Fruit fly (Drosophila melanogaster): Measurements from ENCODE around the gene mus201.

mus201 gene

DNA sequence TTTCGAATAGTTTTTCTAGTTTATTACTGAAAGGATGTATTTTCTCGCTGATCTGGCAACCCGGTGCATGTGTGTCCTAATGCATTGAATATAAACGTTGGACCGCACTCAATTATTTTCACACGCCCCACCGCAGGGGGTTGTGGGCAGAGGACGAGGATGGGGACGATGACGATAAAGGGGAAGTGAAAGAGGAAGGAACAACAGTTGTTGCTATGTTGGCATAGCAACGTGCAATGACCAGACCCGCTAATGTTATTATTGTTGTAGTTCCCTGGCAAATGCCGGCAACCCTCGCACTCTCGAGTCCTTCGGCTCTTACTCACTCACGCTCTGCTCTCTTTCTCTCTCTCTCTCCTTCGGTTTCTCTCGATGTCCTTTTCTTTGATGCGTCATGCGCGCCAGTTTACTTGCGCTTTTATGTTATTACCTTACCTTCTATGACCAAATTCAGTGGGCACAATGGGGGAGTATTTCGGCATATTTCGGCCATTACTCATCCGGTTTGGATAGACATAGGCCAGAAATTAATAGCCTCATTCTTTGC is 13.2 kb upstream of the mus201 start:
- TF ChIP-seq psq (optimal IDR thresholded peaks at IDR 0.05) (no peak), CG8478 (optimal IDR thresholded peaks at IDR 0.05) (no peak), Dll (optimal IDR thresholded peaks at IDR 0.05) (no peak), pan (optimal IDR thresholded peaks at IDR 0.05) (no peak), usp (GFP tag; optimal IDR thresholded peaks at IDR 0.05) (no peak)

DNA sequence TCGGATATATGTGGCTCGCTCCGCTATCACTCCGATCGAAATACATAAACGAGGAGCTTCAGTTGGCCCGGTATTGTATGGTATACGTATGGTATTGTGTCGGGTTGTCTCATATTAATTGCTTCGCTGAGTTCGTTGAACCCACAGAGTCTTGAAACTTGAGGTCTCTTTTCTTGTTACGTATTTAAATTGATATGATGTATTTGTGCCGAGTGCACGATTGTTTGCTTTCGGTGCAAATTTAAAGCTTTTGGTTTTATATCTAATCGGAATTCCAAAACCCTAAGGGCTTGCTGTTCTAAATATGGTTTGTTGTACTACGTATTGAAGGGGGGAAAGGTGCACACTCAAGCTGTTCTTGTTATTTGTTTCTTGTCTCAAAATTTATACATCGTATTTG is 12.8 kb upstream of the mus201 start:
- TF ChIP-seq EcR (GFP tag; optimal IDR thresholded peaks at IDR 0.05): peak in 1 of 2 experiments; percentile 20
- TF ChIP-seq usp (GFP tag; optimal IDR thresholded peaks at IDR 0.05): no peak
- no peak for TF ChIP-seq pan (optimal IDR thresholded peaks at IDR 0.05)
- no peak for TF ChIP-seq Dll (optimal IDR thresholded peaks at IDR 0.05)

DNA sequence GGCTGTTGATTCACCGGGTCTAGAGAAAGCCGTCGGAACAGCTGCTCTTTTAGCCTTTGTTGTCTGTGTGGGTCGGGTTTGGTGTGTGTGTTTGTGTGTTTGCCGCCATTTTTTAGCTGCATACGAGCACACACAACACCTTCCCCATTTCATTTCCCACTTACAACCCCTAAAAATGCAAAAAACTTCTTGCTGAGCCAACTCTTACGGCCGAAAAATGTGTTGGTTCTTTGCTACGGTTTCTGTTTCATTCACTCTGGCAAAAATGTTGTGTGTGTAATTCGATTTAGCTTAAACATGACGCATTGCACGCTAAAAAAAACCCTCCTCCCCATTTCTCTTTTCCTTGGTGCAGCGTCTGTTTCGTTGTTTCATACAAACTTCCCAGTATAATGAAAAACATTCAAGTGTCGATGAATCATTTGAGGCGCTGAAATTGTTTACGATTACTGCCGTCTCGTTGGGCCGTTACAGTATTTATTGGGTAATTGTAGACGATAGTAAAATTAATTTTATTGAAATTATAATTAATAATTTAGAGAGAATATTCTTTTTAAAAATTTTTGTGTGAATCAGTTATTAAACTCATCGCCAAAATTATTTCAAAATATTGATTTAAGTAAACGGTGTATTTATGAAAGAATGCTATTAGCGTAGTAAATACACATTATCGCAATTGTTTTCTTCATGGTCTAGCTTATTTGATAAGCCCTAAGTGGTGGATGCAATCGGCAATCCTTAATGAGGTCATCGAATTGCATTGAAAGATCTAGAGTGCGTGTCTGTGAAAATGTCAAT is 11.8 kb upstream of the mus201 start:
- TF ChIP-seq EcR (GFP tag; optimal IDR thresholded peaks at IDR 0.05) (no peak), Dll (optimal IDR thresholded peaks at IDR 0.05) (no peak), psq (optimal IDR thresholded peaks at IDR 0.05) (no peak), CG8478 (optimal IDR thresholded peaks at IDR 0.05) (no peak), pan (optimal IDR thresholded peaks at IDR 0.05) (no peak)

DNA sequence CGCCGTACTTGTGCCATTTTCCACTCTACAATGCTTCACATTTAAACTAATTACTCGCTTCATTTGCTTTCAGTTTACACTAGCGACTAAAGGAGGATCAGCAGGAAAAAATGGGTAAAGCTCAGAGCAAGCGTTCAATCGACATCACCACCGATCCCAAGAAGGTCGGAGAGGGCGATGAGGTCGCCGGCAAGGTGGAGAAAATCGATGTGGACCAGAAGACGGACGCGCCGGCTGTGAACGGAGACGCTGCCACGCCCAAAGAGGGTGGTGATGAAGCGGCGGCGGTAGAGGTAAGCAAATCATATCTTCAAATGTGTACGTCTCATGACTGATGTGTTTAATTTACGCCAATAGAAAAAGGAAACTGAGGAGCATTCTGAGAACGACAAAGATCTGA is 11.2 kb upstream of the mus201 start:
- TF ChIP-seq EcR (GFP tag; optimal IDR thresholded peaks at IDR 0.05) (no peak), pan (optimal IDR thresholded peaks at IDR 0.05) (no peak), psq (optimal IDR thresholded peaks at IDR 0.05) (no peak)

DNA sequence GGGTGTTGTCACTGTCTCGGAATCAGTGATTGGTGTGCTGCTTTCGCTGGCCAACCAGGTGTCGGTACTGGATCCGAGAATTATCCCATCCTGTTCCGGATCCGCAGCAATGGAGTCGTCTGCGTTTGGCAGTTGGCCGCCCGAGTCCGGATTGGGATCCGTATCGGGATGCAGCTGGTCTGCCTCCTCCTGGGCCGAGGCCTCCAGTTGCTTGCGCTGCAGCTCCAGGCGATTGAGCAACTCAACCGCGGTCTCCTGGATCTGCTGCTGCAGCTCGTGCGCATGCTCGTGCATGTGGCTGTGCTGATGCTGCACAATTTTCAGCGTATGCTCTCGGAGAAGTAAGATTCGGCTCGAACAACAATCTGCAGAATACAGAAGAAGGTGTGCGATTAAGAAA is 5.8 kb upstream of the mus201 start:
- TF ChIP-seq EcR (GFP tag; optimal IDR thresholded peaks at IDR 0.05): no peak

DNA sequence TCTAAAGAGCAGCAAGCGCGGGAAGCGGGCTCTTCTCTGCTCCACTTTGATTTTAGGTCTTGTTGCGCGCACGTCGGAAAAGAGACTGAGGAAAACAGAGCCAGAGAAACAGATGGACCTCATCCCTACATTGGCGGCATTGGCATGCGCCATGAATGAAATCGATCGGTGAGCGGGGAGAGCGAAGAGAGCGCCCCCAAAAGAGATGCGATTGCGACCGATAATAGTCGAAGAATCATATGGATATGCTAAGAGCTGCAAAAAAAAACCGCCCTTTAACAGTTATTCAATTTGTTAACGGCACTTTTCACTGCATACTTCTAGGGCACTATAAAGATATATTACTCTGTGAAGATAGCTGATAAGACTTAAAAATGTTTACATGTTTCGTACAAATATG is 4.5 kb upstream of the mus201 start, which contains the start of gene grk:
grk (minus strand) TSS at position 87 of the 400 bp plus-strand sequence.
- TF ChIP-seq psq (optimal IDR thresholded peaks at IDR 0.05) (no peak), Dll (optimal IDR thresholded peaks at IDR 0.05) (no peak), usp (GFP tag; optimal IDR thresholded peaks at IDR 0.05) (no peak), CG8478 (optimal IDR thresholded peaks at IDR 0.05) (no peak), pan (optimal IDR thresholded peaks at IDR 0.05) (no peak), EcR (GFP tag; optimal IDR thresholded peaks at IDR 0.05) (no peak)

DNA sequence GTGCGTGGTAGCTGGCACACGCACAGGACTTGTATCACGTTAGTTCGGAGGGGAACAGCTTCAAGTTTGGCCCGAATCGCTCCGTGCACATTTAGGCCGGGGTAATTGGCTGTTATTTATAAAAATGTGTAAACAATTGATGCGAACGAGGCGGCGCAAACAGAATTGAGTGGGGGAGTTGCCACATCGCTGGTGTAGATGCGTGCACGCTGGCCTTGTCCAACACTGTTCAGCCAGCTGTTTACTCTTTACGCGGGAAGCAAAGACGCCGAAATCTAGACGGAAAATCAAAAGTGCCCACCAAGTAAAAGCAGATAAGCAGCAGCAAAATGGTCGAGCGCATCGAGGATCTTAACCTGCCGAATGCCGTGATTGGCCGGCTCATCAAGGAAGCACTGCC is 793 bp upstream of the mus201 start, which contains the start of the genes D12 and Chrac-14:
D12 (minus strand) TSS at position 190 of the 400 bp plus-strand sequence.
Chrac-14 (plus strand) TSS at position 230 of the 400 bp plus-strand sequence.
- TF ChIP-seq EcR (GFP tag; optimal IDR thresholded peaks at IDR 0.05) (no peak), usp (GFP tag; optimal IDR thresholded peaks at IDR 0.05) (no peak), CG8478 (optimal IDR thresholded peaks at IDR 0.05) (no peak), pan (optimal IDR thresholded peaks at IDR 0.05) (no peak), psq (optimal IDR thresholded peaks at IDR 0.05) (no peak), Dll (optimal IDR thresholded peaks at IDR 0.05) (no peak)

DNA sequence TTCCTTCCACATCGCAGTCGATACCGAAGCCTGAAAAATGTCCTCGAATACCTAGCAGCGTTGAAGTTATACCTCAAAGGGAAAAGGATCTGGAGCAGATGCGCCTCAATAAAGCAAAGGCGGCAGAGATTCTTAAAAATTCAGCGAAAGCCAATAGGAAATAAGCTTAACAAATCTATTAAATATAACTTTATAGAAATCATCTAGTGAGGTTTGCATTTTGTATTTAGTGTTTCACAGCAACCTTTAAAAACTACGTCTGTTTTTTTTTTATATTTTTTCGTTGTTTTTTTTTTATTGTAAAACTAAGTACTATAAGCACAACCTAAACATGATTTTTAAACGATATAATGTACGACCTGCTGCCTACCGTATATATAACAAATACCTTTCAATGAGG is 4.2 kb downstream of the mus201 start, which contains the start of gene CG31897:
CG31897 (plus strand) TSS at position 301 of the 400 bp plus-strand sequence.
- TF ChIP-seq usp (GFP tag; optimal IDR thresholded peaks at IDR 0.05) (no peak), CG8478 (optimal IDR thresholded peaks at IDR 0.05) (no peak), psq (optimal IDR thresholded peaks at IDR 0.05) (no peak), EcR (GFP tag; optimal IDR thresholded peaks at IDR 0.05) (no peak), Dll (optimal IDR thresholded peaks at IDR 0.05) (no peak), pan (optimal IDR thresholded peaks at IDR 0.05) (no peak)

DNA sequence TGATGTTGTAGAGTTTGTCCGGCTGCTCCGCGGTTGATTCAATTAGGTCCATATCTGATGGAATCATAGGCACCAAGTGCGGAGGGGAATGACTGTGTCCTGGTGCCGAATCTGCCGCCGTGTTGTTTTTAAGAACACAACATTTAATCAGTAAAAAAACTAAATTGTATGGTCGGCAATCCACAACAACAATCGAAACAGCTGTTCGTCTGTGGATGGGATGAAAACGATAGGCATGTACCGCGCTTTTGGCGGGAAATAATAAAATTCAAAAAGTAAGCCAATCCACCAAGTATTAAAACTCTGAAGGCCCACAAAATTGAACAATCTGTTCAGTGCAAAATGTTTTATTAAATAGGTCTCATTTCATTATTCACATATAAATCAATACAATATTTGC is 11.4 kb downstream of the mus201 start, which contains the start of gene Aasdh:
Aasdh (minus strand) TSS at position 219 of the 400 bp plus-strand sequence.
- TF ChIP-seq Dll (optimal IDR thresholded peaks at IDR 0.05) (no peak), pan (optimal IDR thresholded peaks at IDR 0.05) (no peak), CG8478 (optimal IDR thresholded peaks at IDR 0.05) (no peak), EcR (GFP tag; optimal IDR thresholded peaks at IDR 0.05) (no peak), usp (GFP tag; optimal IDR thresholded peaks at IDR 0.05) (no peak), psq (optimal IDR thresholded peaks at IDR 0.05) (no peak)

DNA sequence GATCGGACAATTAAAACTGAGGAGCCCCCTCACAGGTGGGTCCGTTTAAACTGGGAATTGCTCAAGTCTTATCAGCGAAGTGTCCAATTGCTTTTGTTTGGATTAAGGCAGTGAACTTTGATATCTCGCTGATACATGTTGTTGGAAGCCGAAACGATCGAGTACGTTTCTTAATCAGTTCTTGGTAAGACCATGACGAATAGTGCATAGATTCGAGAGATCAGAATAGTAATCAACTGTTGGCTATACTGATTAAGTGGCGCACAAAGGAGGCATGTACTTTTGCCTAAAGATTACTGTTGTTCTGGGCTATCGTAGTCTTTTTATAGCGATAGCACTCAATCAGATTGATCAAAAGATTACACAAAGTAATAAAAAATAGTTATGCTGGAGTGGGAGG is 13.5 kb downstream of the mus201 start:
- TF ChIP-seq pan (optimal IDR thresholded peaks at IDR 0.05): no peak
- TF ChIP-seq Dll (optimal IDR thresholded peaks at IDR 0.05): no peak
- TF ChIP-seq CG8478 (optimal IDR thresholded peaks at IDR 0.05): no peak
- no peak for TF ChIP-seq psq (optimal IDR thresholded peaks at IDR 0.05)
- TF ChIP-seq EcR (GFP tag; optimal IDR thresholded peaks at IDR 0.05): no peak
- no peak for TF ChIP-seq usp (GFP tag; optimal IDR thresholded peaks at IDR 0.05)

DNA sequence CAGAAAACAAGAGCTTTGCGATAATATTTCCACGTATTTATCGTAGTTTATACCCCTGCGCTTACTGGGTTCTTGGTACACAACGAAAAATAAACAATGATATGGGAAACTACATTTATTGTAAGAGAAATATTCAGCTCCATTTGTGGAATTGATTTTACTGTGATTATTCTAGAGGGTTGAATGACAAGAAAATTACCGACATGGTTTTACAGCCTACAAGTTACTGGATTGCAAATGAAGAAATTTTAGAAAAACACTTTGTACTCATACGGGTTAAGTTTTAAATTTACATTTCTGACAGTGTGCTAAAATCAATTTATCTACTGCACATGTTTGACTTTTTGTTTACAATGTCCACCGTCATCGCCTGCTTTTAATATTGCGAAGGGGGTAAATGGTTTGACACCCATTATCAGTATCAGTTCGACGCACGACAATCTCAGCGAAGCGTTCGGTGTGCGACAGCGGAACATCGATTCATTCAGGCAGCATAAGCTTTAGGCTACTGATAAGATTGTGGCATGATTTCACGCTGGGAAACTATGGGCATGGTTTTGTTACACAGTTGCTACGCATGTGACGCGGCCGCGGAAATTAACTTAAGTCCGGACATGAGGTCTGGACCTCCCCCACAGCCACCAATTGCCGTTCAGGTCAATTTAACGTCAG is 23.9 kb downstream of the mus201 start:
- TF ChIP-seq pan (optimal IDR thresholded peaks at IDR 0.05) (no peak), EcR (GFP tag; optimal IDR thresholded peaks at IDR 0.05) (no peak), usp (GFP tag; optimal IDR thresholded peaks at IDR 0.05) (no peak), CG8478 (optimal IDR thresholded peaks at IDR 0.05) (no peak), psq (optimal IDR thresholded peaks at IDR 0.05) (no peak), Dll (optimal IDR thresholded peaks at IDR 0.05) (no peak)
